Worm (Caenorhabditis elegans) whole organism, L2 larva: ENCODE measurements around the gene oig-5.
"Not testable (repeated sequence)": the region's sequence is repeated elsewhere in the genome, so short reads cannot be mapped to it uniquely, and the experiment has no call there.

Experiments used
- ama-1 ChIP-seq: fragments of 150-350 bp; optimal IDR thresholded peaks from 2 replicates; lab custom pipeline; 2018; ENCODE audit warnings: inconsistent platforms
- dmd-4 ChIP-seq: sonication (generic microtip); optimal IDR thresholded peaks from 2 replicates; lab custom pipeline; 2017; ENCODE audit warnings: missing biosample characterization, missing genetic modification characterization
- elt-1 ChIP-seq: fragments of 150-350 bp; optimal IDR thresholded peaks from 2 replicates; lab custom pipeline; 2014; ENCODE audit warnings: missing biosample characterization, missing genetic modification characterization
- fos-1 ChIP-seq: fragments of 150-350 bp; optimal IDR thresholded peaks from 2 replicates; lab custom pipeline; 2014; ENCODE audit warnings: missing biosample characterization, missing genetic modification characterization
- gmeb-1 ChIP-seq: fragments of 150-350 bp; optimal IDR thresholded peaks from 2 replicates; lab custom pipeline; 2014; ENCODE audit warnings: missing biosample characterization, missing genetic modification characterization
- lin-11 ChIP-seq: fragments of 150-350 bp; sonication (generic microtip); optimal IDR thresholded peaks from 2 replicates; lab custom pipeline; 2014; ENCODE audit warnings: missing biosample characterization, missing genetic modification characterization, inconsistent platforms, mixed read lengths
- lin-39 ChIP-seq: fragments of 150-350 bp; optimal IDR thresholded peaks from 2 replicates; lab custom pipeline; 2014; ENCODE audit warnings: missing biosample characterization, missing genetic modification reagents, missing genetic modification characterization
- mab-5 ChIP-seq: fragments of 150-350 bp; optimal IDR thresholded peaks from 2 replicates; lab custom pipeline; 2014; ENCODE audit warnings: missing biosample characterization, missing genetic modification characterization
- mbf-1 ChIP-seq: sonication (generic microtip); optimal IDR thresholded peaks from 2 replicates; lab custom pipeline; 2017; ENCODE audit warnings: missing biosample characterization, missing genetic modification characterization
- mdl-1 ChIP-seq, 2 experiments: fragments of 150-350 bp in 1 of 2; sonication (generic microtip) in 1 of 2; optimal IDR thresholded peaks; 2 replicates each; lab custom pipeline; 2017; ENCODE audit warnings: missing biosample characterization in 2 of 2, missing genetic modification characterization in 2 of 2
- nhr-11 ChIP-seq: fragments of 150-350 bp; optimal IDR thresholded peaks from 2 replicates; lab custom pipeline; 2014; ENCODE audit warnings: missing biosample characterization, missing genetic modification characterization
- nhr-129 ChIP-seq: fragments of 150-350 bp; optimal IDR thresholded peaks from 2 replicates; lab custom pipeline; 2014; ENCODE audit warnings: missing biosample characterization, missing genetic modification characterization
- nhr-21 ChIP-seq: fragments of 150-350 bp; optimal IDR thresholded peaks from 2 replicates; lab custom pipeline; 2014; ENCODE audit warnings: missing biosample characterization, missing genetic modification characterization
- nhr-23 ChIP-seq: fragments of 150-350 bp; optimal IDR thresholded peaks from 2 replicates; lab custom pipeline; 2014; ENCODE audit warnings: missing biosample characterization, missing genetic modification reagents, missing genetic modification characterization
- nhr-237 ChIP-seq: fragments of 150-350 bp; optimal IDR thresholded peaks from 2 replicates; lab custom pipeline; 2014; ENCODE audit warnings: missing biosample characterization, missing genetic modification characterization
- nhr-6 ChIP-seq: fragments of 150-350 bp; optimal IDR thresholded peaks from 2 replicates; lab custom pipeline; 2014; ENCODE audit warnings: missing biosample characterization, missing genetic modification characterization
- peb-1 ChIP-seq: fragments of 150-350 bp; optimal IDR thresholded peaks from 2 replicates; lab custom pipeline; 2014; ENCODE audit warnings: missing biosample characterization, missing genetic modification characterization
- sem-4 ChIP-seq: fragments of 150-350 bp; optimal IDR thresholded peaks from 2 replicates; lab custom pipeline; 2014; ENCODE audit warnings: missing biosample characterization, missing genetic modification reagents, missing genetic modification characterization
- skn-1 ChIP-seq: sonication (generic microtip); optimal IDR thresholded peaks from 2 replicates; lab custom pipeline; 2017; ENCODE audit warnings: missing biosample characterization, missing genetic modification characterization
- sma-9 ChIP-seq, 2 experiments: fragments of 150-350 bp in 1 of 2; sonication (generic microtip) in 1 of 2; optimal IDR thresholded peaks; 2 replicates each; lab custom pipeline; 2014 to 2016; ENCODE audit warnings: missing genetic modification characterization in 2 of 2, mild to moderate bottlenecking in 1 of 2, missing biosample characterization in 1 of 2, missing compliant biosample characterization in 1 of 2, missing genetic modification reagents in 1 of 2, moderate library complexity in 1 of 2
- unc-55 ChIP-seq: fragments of 150-350 bp; sonication (generic microtip); optimal IDR thresholded peaks from 3 replicates; lab custom pipeline; 2014; ENCODE audit warnings: missing biosample characterization, missing genetic modification reagents, missing genetic modification characterization
- ztf-1 ChIP-seq: fragments of 200-800 bp; sonication (Bioruptor generic); conservative IDR thresholded peaks from 2 replicates; pipeline ENCODE4 v1.3.6; 2022; ENCODE audit warnings: missing genetic modification characterization, missing compliant biosample characterization

Gene oig-5

DNA sequence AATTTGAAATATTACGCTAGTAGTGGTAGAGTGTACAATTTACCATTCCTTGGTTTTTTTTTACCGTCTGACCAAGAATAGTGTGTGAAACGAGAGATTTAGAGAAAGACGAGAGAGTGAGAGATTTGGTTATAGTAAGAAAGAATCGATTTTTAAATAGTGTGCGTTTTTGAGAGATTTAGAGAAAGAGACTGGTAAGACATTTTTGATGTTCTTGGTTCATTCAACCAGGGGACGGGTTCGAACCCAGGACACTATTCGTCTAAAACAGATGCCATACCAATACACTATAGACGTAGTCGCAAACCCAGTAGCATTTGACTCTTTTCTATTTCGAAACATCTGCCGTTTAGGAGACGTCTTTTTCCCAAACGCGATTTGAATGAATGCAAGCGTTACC lies 31.1 kb downstream of the oig-5 start (continued):
- peak; percentile 93 for TF ChIP-seq unc-55
- no peak for TF ChIP-seq skn-1 (tag; lab: Kevin White, UChicago)
- TF ChIP-seq gmeb-1 (tag; lab: Kevin White, UChicago): peak; percentile 75
- TF ChIP-seq lin-39 (tag; lab: Kevin White, UChicago): no peak
- peak; percentile 49 for TF ChIP-seq fos-1
- TF ChIP-seq nhr-129 (tag; lab: Kevin White, UChicago): peak; percentile 97
- TF ChIP-seq, all 48 proteins: peak for 24

- not testable (repeated sequence) for TF ChIP-seq nhr-11; ztf-1 (GFP tag; lab: Robert Waterston, UW); sma-9 (GFP tag; optimal IDR thresholded peaks at IDR 0.05; lab: Kevin White, UChicago); sma-9 (tag; optimal IDR thresholded peaks at IDR 0.05; lab: Kevin White, UChicago)
Measured at ce11 chrIV:14843062-14843461, 36.1 kb downstream of the oig-5 start, which contains the start of gene Y57G11C.20. Y57G11C.20 (plus strand) TSS chrIV:14843362.

ce11 chrIV:14853703-14854102 lies 46.7 kb downstream of the oig-5 start, which contains the start of gene Y57G11C.52:
Y57G11C.52 (plus strand) TSS chrIV:14854003.
- TF ChIP-seq nhr-129 (tag; lab: Kevin White, UChicago) (no peak), lin-39 (tag; lab: Kevin White, UChicago) (no peak), nhr-6 (tag; lab: Kevin White, UChicago) (no peak), sem-4 (tag; lab: Kevin White, UChicago) (no peak), nhr-237 (no peak), lin-11 (tag; lab: Kevin White, UChicago) (no peak), ama-1 (lab: Kevin White, UChicago) (no peak), mbf-1 (tag; lab: Kevin White, UChicago) (no peak), mab-5 (tag; lab: Kevin White, UChicago) (no peak), elt-1 (tag; lab: Kevin White, UChicago) (no peak), nhr-21 (tag; lab: Kevin White, UChicago) (no peak), mdl-1 (tag; optimal IDR thresholded peaks at IDR 0.05; lab: Kevin White, UChicago) (no peak), sma-9 (GFP tag; optimal IDR thresholded peaks at IDR 0.05; lab: Kevin White, UChicago) (no peak), sma-9 (tag; optimal IDR thresholded peaks at IDR 0.05; lab: Kevin White, UChicago) (no peak), nhr-23 (tag; lab: Kevin White, UChicago) (no peak), dmd-4 (no peak), peb-1 (no peak), unc-55 (no peak)
